Fruit fly (Drosophila melanogaster): Measurements from ENCODE around the gene Atf3.

DNA sequence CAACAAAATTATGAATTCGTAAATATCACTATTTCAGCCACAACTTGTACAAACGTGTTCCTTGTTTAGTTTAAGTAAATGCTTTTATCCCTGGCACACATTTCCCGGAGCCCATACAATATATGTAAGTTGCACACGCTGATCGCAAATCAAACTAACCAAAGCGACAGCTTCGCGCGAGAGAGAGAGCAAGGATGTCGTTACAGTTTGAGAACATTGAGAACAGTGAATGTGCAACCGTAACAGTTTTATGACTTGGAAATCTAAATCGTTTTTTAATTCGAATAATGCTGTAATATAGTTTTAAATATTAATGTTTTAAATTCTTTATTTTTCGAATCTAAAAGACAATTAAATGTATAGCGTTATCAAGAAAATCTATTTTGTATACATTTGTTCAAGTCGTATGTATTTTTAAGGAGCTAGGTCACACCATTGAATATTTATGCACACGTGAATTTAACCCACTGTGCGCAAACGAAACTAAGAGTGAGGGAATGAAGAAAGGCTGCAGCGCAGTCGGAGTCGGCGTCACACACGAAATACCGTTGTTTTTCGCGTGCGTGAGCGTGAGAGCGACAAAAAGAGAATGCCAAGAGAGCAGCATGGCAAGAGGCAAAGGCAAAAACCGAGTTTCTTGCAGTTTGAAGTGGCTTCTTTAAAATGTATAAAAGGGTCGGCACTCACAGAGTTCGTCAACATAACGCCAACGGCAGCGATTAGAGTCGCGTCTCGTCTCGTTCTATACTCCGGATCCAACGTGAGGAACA is 65.6 kb downstream of the Atf3 start, which contains the start of gene CG11382:
- TF ChIP-seq psq (GFP tag; optimal IDR thresholded peaks at IDR 0.05): no peak
- no peak for TF ChIP-seq Myc (optimal IDR thresholded peaks at IDR 0.05)
